Fruit fly (Drosophila melanogaster): ENCODE measurements around the gene CG14811.
A peak's percentile ranks its signal among the peaks of the same experiment; 100 is the strongest.

CG14811 gene

dm6 chrX:1772626-1773025 is 49.6 kb downstream of the CG14811 start (continued):
- peak; percentile 43; the same call in 1 of the 3 replicates for TF ChIP-seq CG6791 (GFP tag; IDR thresholded peaks at IDR 0.05; ENCODE audit: partially characterized antibody)
- TF ChIP-seq chinmo (GFP tag; IDR thresholded peaks at IDR 0.05; ENCODE audit: partially characterized antibody) = peak; percentile 73; the same call in 2 of the 4 replicates
- TF ChIP-seq pzg (GFP tag; optimal IDR thresholded peaks at IDR 0.05) = peak; percentile 85
- peak; percentile 50 for TF ChIP-seq trem (tag; optimal IDR thresholded peaks at IDR 0.05)
- TF ChIP-seq jing (GFP tag; optimal IDR thresholded peaks at IDR 0.05) = no peak
- no peak for TF ChIP-seq CG12236 (GFP tag; optimal IDR thresholded peaks at IDR 0.05)
- TF ChIP-seq dpn (GFP tag; optimal IDR thresholded peaks at IDR 0.05) = no peak
- TF ChIP-seq CG9797 (GFP tag; optimal IDR thresholded peaks at IDR 0.05) = peak; percentile 59
- TF ChIP-seq Poxn (GFP tag; IDR thresholded peaks at IDR 0.05) = no peak
- no peak for TF ChIP-seq Ets65A (GFP tag)
- TF ChIP-seq bcd (GFP tag; optimal IDR thresholded peaks at IDR 0.05) = no peak
- peak; percentile 39; the same call in 1 of the 3 replicates for TF ChIP-seq Doc3 (GFP tag; IDR thresholded peaks at IDR 0.05; ENCODE audit: partially characterized antibody)
- TF ChIP-seq Tbp (GFP tag; optimal IDR thresholded peaks at IDR 0.05) = no peak
- TF ChIP-seq Nf-YC (tag; optimal IDR thresholded peaks at IDR 0.05) = no peak
- peak; percentile 38 for TF ChIP-seq nmo (GFP tag; optimal IDR thresholded peaks at IDR 0.05)
- TF ChIP-seq sqz (GFP tag; optimal IDR thresholded peaks at IDR 0.05) = no peak
- peak; percentile 18 for TF ChIP-seq CG2712 (tag; optimal IDR thresholded peaks at IDR 0.05)
- no peak for TF ChIP-seq CG17361 (GFP tag; IDR thresholded peaks at IDR 0.05)
- no peak for TF ChIP-seq Blimp-1 (GFP tag; optimal IDR thresholded peaks at IDR 0.05)
- no peak for TF ChIP-seq CG13775 (GFP tag; optimal IDR thresholded peaks at IDR 0.05)
- no peak for TF ChIP-seq CG12391 (tag; optimal IDR thresholded peaks at IDR 0.05)
- no peak for TF ChIP-seq Asciz (GFP tag; optimal IDR thresholded peaks at IDR 0.05)
- TF ChIP-seq tio (GFP tag; optimal IDR thresholded peaks at IDR 0.05) = no peak
- TF ChIP-seq CG1024 (GFP tag; IDR thresholded peaks at IDR 0.05) = no peak
- no peak for TF ChIP-seq CG3838 (GFP tag; optimal IDR thresholded peaks at IDR 0.05)
- TF ChIP-seq CG17802 (tag; optimal IDR thresholded peaks at IDR 0.05) = no peak
- TF ChIP-seq CG13296 (GFP tag; optimal IDR thresholded peaks at IDR 0.05) = no peak
- TF ChIP-seq CG2116 (GFP tag; optimal IDR thresholded peaks at IDR 0.05) = peak; percentile 6
- no peak for TF ChIP-seq CG8944 (GFP tag; optimal IDR thresholded peaks at IDR 0.05)
- TF ChIP-seq sima (GFP tag; optimal IDR thresholded peaks at IDR 0.05) = no peak
- TF ChIP-seq CG8359 (GFP tag; optimal IDR thresholded peaks at IDR 0.05; ENCODE audit: borderline replicate concordance) = no peak
- TF ChIP-seq cato (GFP tag; optimal IDR thresholded peaks at IDR 0.05; ENCODE audit: borderline replicate concordance) = no peak
- no peak for TF ChIP-seq CG12104 (GFP tag; optimal IDR thresholded peaks at IDR 0.05)
- TF ChIP-seq Hr51 (GFP tag; optimal IDR thresholded peaks at IDR 0.05) = no peak
- no peak for TF ChIP-seq CG14014 (GFP tag; IDR thresholded peaks at IDR 0.05)
- no peak for TF ChIP-seq CG10959 (GFP tag; IDR thresholded peaks at IDR 0.05)
- no peak for TF ChIP-seq CG9876 (GFP tag; optimal IDR thresholded peaks at IDR 0.05)
- TF ChIP-seq zfh2 (GFP tag; optimal IDR thresholded peaks at IDR 0.05) = no peak
- no peak for TF ChIP-seq CG30431 (GFP tag; optimal IDR thresholded peaks at IDR 0.05)
- peak; percentile 58 for TF ChIP-seq Dll (GFP tag; IDR thresholded peaks at IDR 0.05; ENCODE audit: partially characterized antibody)
- TF ChIP-seq ewg (GFP tag; optimal IDR thresholded peaks at IDR 0.05) = no peak
- TF ChIP-seq pb (GFP tag; optimal IDR thresholded peaks at IDR 0.05) = no peak
- no peak for TF ChIP-seq Side (GFP tag; optimal IDR thresholded peaks at IDR 0.05)
- TF ChIP-seq Nf-YB (GFP tag; optimal IDR thresholded peaks at IDR 0.05) = no peak
- TF ChIP-seq mam (GFP tag; optimal IDR thresholded peaks at IDR 0.05) = no peak
- peak; percentile 77 for TF ChIP-seq stwl (tag; optimal IDR thresholded peaks at IDR 0.05)
- TF ChIP-seq CG4404 (GFP tag; IDR thresholded peaks at IDR 0.05) = no peak
- peak; percentile 53 for TF ChIP-seq CG30020 (tag; optimal IDR thresholded peaks at IDR 0.05)
- TF ChIP-seq CG3065 (GFP tag; optimal IDR thresholded peaks at IDR 0.05) = no peak
- no peak for TF ChIP-seq Vsx1 (GFP tag; optimal IDR thresholded peaks at IDR 0.05)
